Fruit fly (Drosophila melanogaster): ENCODE data around the gene CG31909.

CG31909 gene

DNA sequence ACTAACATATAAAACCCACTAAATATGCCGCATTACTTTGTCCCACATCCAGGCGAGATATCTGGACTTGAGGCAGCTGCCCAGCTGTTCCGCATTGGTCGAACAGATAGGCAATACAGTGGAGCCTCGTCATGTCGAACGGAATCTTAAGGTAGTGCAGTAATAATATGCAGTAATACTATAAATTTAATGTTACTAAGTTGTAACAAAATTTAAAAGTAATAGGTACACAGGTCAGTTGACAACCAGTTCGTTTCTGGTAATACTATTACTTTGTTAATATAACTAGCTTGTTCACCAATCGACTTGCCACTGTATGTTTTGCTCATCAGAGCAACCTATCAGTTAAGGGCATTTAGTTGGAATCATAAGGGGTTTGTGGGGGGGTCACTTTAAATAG, 37.7 kb downstream of the CG31909 start (continued):
- TF ChIP-seq Blimp-1 (GFP tag; optimal IDR thresholded peaks at IDR 0.05) (peak; percentile 54), lab (GFP tag; optimal IDR thresholded peaks at IDR 0.05) (no peak), Lhr (GFP tag; optimal IDR thresholded peaks at IDR 0.05) (no peak), CG1024 (GFP tag; IDR thresholded peaks at IDR 0.05) (no peak), CG17359 (tag; optimal IDR thresholded peaks at IDR 0.05) (peak; percentile 47), CG6654 (GFP tag; optimal IDR thresholded peaks at IDR 0.05) (peak; percentile 5), sob (GFP tag; IDR thresholded peaks at IDR 0.05) (no peak), bsh (GFP tag; optimal IDR thresholded peaks at IDR 0.05) (peak in 1 of 2 experiments; percentile 73), CG13424 (tag; optimal IDR thresholded peaks at IDR 0.05) (peak; percentile 38), HLH3B (GFP tag; IDR thresholded peaks at IDR 0.05) (0 out of 2 replicates have a peak, but pooled peaks have one; percentile 21), CG4424 (GFP tag; optimal IDR thresholded peaks at IDR 0.05) (peak; percentile 59), chif (GFP tag; optimal IDR thresholded peaks at IDR 0.05) (peak in 1 of 2 experiments; percentile 56), CG6254 (GFP tag; optimal IDR thresholded peaks at IDR 0.05) (peak; percentile 45), CG15269 (tag; optimal IDR thresholded peaks at IDR 0.05) (peak; percentile 4), CG1233 (GFP tag; optimal IDR thresholded peaks at IDR 0.05) (peak; percentile 36), CG14710 (tag; optimal IDR thresholded peaks at IDR 0.05) (peak; percentile 48), CG13894 (tag; optimal IDR thresholded peaks at IDR 0.05) (no peak), pnt (GFP tag; optimal IDR thresholded peaks at IDR 0.05) (no peak), crp (GFP tag; optimal IDR thresholded peaks at IDR 0.05) (no peak), CG16815 (GFP tag; optimal IDR thresholded peaks at IDR 0.05) (peak; percentile 34), CG8924 (tag; optimal IDR thresholded peaks at IDR 0.05) (peak; percentile 51), CG4854 (GFP tag; optimal IDR thresholded peaks at IDR 0.05) (no peak), otp (GFP tag; IDR thresholded peaks at IDR 0.05) (no peak), CG12219 (GFP tag; optimal IDR thresholded peaks at IDR 0.05) (peak; percentile 24), CG17829 (tag; optimal IDR thresholded peaks at IDR 0.05) (peak; percentile 70), CG6689 (GFP tag; IDR thresholded peaks at IDR 0.05) (peak; percentile 39), ase (GFP tag; IDR thresholded peaks at IDR 0.05) (no peak), CG11247 (GFP tag; IDR thresholded peaks at IDR 0.05) (no peak), Six4 (GFP tag; optimal IDR thresholded peaks at IDR 0.05) (peak; percentile 2), fd102C (GFP tag; optimal IDR thresholded peaks at IDR 0.05) (peak; percentile 30), peb (GFP tag; IDR thresholded peaks at IDR 0.05) (0 out of 2 replicates have a peak, but pooled peaks have one; percentile 12), usp (GFP tag; optimal IDR thresholded peaks at IDR 0.05) (no peak), CG17361 (GFP tag; IDR thresholded peaks at IDR 0.05) (0 out of 3 replicates have a peak, but pooled peaks have one; percentile 44), CG2678 (tag; optimal IDR thresholded peaks at IDR 0.05) (peak; percentile 51), CG4820 (GFP tag; optimal IDR thresholded peaks at IDR 0.05) (no peak), seq (GFP tag; IDR thresholded peaks at IDR 0.05) (no peak), CG8388 (GFP tag; optimal IDR thresholded peaks at IDR 0.05) (peak; percentile 66), CG30403 (GFP tag; optimal IDR thresholded peaks at IDR 0.05) (peak; percentile 47), CG15696 (tag; optimal IDR thresholded peaks at IDR 0.05) (peak; percentile 71), klu (GFP tag; IDR thresholded peaks at IDR 0.05) (no peak), gcm (GFP tag; optimal IDR thresholded peaks at IDR 0.05) (peak; percentile 53), fd64A (GFP tag; optimal IDR thresholded peaks at IDR 0.05) (no peak), CG4404 (GFP tag; IDR thresholded peaks at IDR 0.05) (peak; percentile 59), schlank (tag; optimal IDR thresholded peaks at IDR 0.05) (no peak), CTCF (GFP tag; optimal IDR thresholded peaks at IDR 0.05) (no peak), CG2889 (GFP tag; IDR thresholded peaks at IDR 0.05) (no peak), row (GFP tag; IDR thresholded peaks at IDR 0.05) (peak; percentile 70), gem (tag; optimal IDR thresholded peaks at IDR 0.05) (peak; percentile 71), CG3726 (GFP tag; IDR thresholded peaks at IDR 0.05) (no peak), CG17328 (GFP tag; IDR thresholded peaks at IDR 0.05) (peak; percentile 62), Mes4 (GFP tag; optimal IDR thresholded peaks at IDR 0.05) (no peak)
